Worm (Caenorhabditis elegans): ENCODE data around the gene srj-21.

DNA sequence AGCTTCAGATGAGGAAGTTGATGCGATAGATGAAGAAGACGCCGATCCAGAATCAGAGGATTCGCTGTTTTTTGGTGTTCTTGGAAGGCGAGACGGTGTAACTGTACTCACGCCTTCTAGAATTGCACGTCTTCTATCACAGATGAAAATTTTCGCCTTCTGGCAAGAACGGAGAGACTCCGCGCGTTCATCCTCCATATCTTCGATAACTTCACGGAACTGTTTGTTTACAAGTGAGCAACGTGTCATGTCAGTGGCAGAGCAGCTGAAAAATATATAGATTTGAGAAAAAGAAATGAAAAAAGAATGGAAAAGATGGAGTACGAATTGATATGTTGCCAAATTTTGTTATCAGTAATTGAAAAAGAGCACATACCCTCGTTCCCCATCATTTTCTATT is 30.5 kb upstream of the srj-21 start:
- TF ChIP-seq nhr-6 (tag; optimal IDR thresholded peaks at IDR 0.05) (no peak), aly-2 (tag; optimal IDR thresholded peaks at IDR 0.05) (no peak), lsy-2 (tag; optimal IDR thresholded peaks at IDR 0.05) (no peak), nhr-23 (tag; optimal IDR thresholded peaks at IDR 0.05) (no peak), nhr-11 (tag; optimal IDR thresholded peaks at IDR 0.05) (no peak), crh-2 (tag; optimal IDR thresholded peaks at IDR 0.05) (no peak), ztf-4 (tag; optimal IDR thresholded peaks at IDR 0.05) (no peak), elt-3 (tag; optimal IDR thresholded peaks at IDR 0.05) (no peak), ama-1 (optimal IDR thresholded peaks at IDR 0.05) (no peak), nhr-237 (tag; optimal IDR thresholded peaks at IDR 0.05) (no peak), unc-62 (GFP tag; optimal IDR thresholded peaks at IDR 0.05) (no peak), ztf-11 (tag; optimal IDR thresholded peaks at IDR 0.05) (no peak), lin-39 (tag; optimal IDR thresholded peaks at IDR 0.05) (no peak), ztf-1 (GFP tag; conservative IDR thresholded peaks at IDR 0.05) (no peak)

Data from whole organism, L2 larva.